Fruit fly (Drosophila melanogaster) S2 (cell line): ENCODE measurements around the gene Ir67c.

Source experiments
- CG8478 ChIP-seq: fragments of >200 bp; optimal IDR thresholded peaks from 2 replicates; lab custom pipeline; 2018
- CTCF ChIP-seq, 2 experiments: fragments of >200 bp; optimal IDR thresholded peaks; 2 replicates each; lab custom pipeline; 2018

The Ir67c gene

DNA sequence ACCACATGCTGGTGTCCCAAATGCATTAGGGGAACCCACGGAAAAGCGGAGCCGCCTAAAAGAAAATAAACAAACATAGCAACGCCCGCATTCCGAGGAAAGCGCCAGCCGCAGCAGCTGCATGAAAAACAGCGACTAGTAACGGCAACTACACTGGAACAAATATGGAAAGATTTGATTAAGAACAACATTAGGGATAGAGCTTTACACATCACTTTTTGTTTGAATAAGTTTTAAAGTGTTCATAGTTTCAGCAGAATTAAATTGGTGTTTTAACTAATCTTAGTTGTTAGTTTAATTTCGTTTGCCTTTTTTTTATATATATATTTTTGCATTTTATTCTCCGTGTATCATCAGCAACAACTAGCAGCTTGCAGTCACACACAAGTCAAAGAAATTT is 5.9 kb downstream of the Ir67c start:
- no peak for TF ChIP-seq CTCF (optimal IDR thresholded peaks at IDR 0.05; lab: Kevin White, UChicago)
- no peak for TF ChIP-seq CG8478 (lab: Kevin White, UChicago)

DNA sequence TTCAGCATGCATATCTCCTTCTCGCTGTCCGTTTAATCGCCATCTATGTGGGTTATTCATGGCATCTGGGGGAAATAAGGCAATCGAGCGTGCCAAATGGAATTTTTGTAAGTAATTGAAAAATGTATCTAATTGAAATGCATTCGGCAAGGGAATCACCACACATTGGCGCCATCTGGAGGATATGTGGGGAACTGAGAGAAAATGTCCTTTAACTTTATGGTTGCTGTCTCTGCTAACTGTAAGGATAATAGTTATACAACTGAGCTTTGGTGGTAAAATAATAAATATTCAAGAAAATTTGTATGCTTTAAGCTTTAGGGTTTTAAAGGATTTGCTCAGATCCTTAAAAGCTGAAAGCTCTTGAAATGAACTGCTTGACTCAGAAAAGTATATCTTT is 6.6 kb downstream of the Ir67c start:
- TF ChIP-seq CG8478 (lab: Kevin White, UChicago) (no peak), CTCF (optimal IDR thresholded peaks at IDR 0.05; lab: Kevin White, UChicago) (peak; percentile 87 to 90)

DNA sequence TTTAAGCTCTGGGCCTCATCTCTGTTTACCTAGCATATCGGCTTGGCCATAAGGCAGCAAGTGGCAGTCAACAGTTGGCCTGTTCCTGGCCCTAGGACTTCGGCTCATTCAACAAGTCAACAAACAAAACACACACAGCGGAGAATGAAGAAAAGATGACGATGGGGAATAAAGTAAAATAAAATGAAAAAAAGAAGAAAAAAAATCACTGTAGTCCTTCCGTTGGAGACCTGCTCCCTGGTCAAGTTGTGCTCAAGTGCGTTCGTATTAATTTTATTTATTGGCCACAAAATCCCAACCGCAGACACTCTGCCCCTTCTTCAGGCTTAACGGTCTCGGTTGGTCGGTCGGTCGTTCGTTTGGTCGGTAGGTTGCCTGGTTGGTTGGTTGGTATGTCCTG is 15.5 kb downstream of the Ir67c start:
- TF ChIP-seq CG8478 (lab: Kevin White, UChicago) (no peak), CTCF (optimal IDR thresholded peaks at IDR 0.05; lab: Kevin White, UChicago) (no peak)

DNA sequence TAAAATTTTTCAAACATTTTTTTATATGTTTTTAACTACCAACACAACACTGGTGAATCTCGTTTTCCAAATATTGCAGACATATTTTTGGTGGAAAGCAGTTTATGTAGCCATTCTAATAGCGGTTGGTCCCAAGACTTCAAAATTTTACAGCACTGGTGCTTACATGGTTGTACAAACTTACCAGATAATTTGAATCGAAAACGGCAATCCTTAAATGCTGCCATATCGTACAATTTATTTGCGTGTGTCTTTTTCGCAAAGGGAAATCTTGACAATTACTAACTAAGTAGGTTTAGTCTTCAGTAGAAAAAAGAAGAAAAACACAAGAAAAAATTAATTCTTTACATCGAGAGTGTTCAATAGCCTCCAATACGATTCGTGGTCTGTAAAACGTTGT is 21.4 kb downstream of the Ir67c start, which contains the start of gene CG12362:
Gene CG12362 (plus strand): TSS at position 301 of the 400 bp plus-strand sequence.
- TF ChIP-seq CTCF (optimal IDR thresholded peaks at IDR 0.05; lab: Kevin White, UChicago) (no peak), CG8478 (lab: Kevin White, UChicago) (no peak)

DNA sequence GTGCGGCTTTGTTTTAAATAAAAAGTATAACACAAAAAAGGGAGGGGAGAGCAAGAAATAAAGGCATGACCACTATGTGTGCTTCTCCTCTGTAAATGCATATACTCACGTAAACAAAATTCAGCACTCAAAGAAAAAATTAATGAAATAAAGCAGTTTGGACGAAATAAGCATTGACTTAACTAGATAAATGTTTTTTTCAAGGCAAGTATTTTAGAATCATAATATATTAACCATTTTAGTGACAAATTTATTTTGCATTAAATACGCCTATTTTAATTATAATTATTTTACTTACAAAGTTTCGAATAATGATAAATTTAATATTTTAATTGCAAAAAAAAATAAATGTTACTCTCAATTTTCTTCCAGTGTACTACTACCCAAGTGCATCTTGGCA is 22.3 kb downstream of the Ir67c start:
- TF ChIP-seq CG8478 (lab: Kevin White, UChicago) (no peak), CTCF (optimal IDR thresholded peaks at IDR 0.05; lab: Kevin White, UChicago) (no peak)

DNA sequence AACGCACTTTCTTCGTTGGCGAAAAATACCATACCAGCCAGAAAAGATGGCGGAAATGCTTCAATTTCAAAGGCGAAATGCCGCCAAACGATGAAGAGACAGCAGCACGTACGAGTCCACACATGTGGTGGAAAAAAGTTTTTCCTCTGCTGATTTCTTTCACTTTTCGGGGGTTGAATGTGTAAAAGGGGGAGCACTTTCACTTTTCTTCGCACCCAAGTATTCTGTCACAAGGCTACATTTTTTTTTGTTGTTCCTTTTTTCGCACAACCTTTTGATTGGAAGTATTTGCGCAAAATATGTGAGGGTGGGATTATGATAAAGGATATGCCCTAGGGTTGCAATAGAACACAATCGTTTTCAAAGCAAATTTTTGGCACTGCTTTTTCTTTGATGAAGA is 24.4 kb downstream of the Ir67c start:
- TF ChIP-seq CG8478 (lab: Kevin White, UChicago) = no peak
- TF ChIP-seq CTCF (optimal IDR thresholded peaks at IDR 0.05; lab: Kevin White, UChicago) = no peak

DNA sequence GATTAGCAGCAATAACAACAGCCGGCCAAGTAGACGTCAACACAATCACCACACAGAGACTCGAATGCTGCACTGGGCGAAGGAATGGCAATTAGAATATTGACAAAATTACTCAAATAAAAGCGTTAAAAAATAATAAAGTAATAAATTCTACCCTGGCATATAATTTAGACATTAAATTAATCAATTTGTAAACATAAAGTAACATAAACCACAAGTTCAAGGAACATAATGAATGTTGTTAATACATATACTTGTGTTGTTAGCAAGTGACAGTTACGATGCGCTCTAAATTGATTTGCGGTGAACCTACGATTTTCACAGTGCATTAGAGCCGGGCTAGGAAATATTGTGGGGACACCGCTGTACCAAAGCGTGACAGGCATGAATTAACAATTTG is 26.2 kb downstream of the Ir67c start:
- TF ChIP-seq CG8478 (lab: Kevin White, UChicago) = no peak
- TF ChIP-seq CTCF (optimal IDR thresholded peaks at IDR 0.05; lab: Kevin White, UChicago) = no peak

DNA sequence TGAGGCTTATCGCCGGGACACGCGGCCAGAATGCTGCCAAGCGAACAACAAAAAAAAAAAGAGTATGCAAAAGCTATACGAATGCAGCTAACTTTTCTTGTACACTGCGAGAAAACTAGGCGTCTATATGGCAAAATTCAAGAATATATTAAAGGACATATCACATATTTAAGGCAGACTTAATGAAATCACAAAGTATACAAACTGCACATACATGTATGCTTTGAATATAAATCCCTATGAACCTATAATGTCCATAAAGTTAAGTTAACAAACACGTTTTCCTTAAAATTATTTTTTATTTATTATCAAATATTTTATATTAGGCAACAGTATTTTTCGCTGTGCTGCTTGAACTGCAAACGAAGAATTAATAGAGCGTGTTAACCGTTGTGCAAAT is 35.2 kb downstream of the Ir67c start:
- TF ChIP-seq CTCF (optimal IDR thresholded peaks at IDR 0.05; lab: Kevin White, UChicago) (no peak), CG8478 (lab: Kevin White, UChicago) (no peak)

DNA sequence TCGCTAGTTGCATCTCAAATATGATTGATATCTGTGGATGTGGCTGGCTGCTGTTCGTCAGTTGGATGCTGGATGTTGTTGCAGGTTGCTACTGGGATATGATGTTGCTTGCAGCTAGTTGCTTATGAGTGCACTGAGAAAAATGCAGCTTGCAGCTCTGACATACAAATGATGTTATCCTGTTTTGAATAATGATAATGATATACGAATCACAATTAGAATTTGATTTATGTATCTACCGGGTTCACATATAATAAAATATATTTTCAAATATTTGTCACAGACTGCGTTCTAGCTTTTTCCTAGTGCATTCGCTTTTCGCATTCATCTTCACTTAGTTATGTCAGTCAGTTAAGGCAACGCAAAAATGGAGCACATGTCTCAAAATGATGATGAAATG is 37.4 kb downstream of the Ir67c start:
- TF ChIP-seq CG8478 (lab: Kevin White, UChicago) (no peak), CTCF (optimal IDR thresholded peaks at IDR 0.05; lab: Kevin White, UChicago) (no peak)

DNA sequence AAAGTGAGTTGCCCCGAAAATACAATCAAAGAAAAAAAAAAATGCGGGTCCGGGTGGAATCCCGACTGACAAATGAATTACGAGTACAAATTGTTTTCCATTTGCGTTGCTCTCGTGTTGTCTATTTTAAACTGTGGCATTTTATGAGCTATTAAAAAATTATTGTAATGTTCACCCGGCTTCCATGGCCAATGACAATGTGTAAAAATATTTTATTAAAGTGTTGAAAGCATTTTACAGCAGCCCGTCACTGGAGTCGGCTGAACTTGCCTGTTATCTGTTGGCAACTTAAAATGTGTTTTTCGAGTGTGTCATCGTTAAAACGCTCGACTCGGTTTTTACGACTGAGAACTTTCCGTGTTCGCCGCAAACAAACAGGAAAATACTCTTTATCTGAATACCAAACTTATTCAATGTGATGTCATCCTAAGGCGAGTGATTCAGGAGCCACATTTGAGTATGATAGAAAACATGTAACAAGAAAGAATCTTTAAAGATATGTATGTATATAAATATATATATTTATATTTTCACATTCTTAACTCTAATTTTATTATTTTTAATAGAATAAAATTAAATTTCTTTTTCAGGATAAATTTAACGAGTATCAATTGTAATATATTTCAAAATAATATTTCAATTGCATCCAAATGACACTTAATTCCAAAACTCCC is 41.2 kb downstream of the Ir67c start:
- TF ChIP-seq CG8478 (lab: Kevin White, UChicago) (no peak), CTCF (optimal IDR thresholded peaks at IDR 0.05; lab: Kevin White, UChicago) (no peak)

DNA sequence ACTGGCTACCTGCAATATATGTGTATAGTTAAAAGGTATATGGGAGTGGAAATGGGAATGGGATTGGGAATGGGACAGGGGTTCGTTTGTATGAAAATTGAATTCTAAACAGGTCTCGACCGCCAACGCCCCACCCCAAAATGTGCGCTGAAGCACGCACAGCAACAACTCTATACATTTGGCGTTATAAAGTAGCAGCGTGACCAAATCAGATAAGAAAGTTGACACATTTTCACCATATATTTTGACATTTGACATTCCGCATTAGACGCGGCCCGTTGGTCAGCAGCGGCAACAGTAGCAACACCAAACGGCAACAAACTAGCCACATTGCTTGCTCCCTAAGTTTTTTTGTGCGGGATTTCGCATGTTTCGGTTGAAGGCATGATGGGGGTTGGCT is 41.9 kb downstream of the Ir67c start:
- TF ChIP-seq CTCF (optimal IDR thresholded peaks at IDR 0.05; lab: Kevin White, UChicago) (no peak), CG8478 (lab: Kevin White, UChicago) (no peak)

DNA sequence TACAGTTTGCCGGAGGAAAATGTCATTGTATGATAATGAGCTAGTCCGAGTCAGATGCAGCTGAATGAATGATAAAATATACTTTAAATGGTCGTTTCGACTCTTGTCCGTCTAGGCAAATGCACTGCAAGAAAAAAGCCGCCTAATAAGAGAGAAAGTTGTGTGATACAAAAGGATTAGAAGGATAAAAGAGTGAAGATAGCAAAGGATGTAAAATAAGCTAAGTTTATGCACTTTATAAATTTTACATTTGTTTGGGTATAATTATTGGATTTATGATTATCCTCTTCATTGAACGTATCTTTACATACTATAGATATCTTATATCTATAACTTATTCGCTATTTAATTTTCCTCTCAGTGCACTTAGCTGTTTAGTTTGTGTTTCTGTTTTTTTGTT is 43.0 kb downstream of the Ir67c start:
- TF ChIP-seq CG8478 (lab: Kevin White, UChicago) (no peak), CTCF (optimal IDR thresholded peaks at IDR 0.05; lab: Kevin White, UChicago) (no peak)

DNA sequence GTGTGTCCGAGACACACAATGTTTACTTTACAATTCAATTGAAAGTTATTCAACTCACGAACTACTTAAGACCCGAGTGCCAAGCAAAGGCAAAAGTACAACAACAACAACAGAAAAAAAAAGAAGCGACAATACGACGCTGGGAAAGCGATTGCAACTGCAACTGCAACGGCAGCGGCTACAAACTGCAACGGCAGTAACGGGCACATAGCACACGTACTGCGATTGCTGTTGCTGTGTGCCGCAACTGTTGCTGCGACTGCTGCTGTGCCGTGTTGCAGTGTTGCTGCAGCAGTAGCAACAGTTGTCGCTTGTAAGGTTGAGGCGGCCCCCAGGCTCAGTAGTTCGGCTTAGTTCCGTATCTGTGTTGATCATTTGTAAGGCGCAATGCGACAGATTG is 44.0 kb downstream of the Ir67c start:
- TF ChIP-seq CTCF (optimal IDR thresholded peaks at IDR 0.05; lab: Kevin White, UChicago) = no peak
- TF ChIP-seq CG8478 (lab: Kevin White, UChicago) = no peak

DNA sequence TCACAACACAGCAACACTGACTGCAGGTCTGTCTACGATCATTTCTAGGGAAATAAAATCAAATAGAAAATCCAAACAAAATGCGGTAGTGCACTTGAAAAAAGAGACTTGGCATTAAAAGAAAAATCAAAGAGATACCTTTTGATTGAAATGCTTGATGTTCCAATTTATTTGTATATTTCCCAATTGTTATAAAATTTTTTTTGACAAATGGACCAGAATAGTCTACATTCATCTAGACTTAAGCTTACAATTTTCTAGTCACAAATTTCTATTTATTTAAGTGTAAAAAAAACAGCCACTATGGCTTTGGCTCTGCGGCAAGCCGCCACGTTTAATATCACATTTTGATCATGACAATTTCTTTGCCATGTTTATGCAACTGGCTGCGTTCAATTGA is 44.8 kb downstream of the Ir67c start:
- no peak for TF ChIP-seq CG8478 (lab: Kevin White, UChicago)
- TF ChIP-seq CTCF (optimal IDR thresholded peaks at IDR 0.05; lab: Kevin White, UChicago) = no peak

DNA sequence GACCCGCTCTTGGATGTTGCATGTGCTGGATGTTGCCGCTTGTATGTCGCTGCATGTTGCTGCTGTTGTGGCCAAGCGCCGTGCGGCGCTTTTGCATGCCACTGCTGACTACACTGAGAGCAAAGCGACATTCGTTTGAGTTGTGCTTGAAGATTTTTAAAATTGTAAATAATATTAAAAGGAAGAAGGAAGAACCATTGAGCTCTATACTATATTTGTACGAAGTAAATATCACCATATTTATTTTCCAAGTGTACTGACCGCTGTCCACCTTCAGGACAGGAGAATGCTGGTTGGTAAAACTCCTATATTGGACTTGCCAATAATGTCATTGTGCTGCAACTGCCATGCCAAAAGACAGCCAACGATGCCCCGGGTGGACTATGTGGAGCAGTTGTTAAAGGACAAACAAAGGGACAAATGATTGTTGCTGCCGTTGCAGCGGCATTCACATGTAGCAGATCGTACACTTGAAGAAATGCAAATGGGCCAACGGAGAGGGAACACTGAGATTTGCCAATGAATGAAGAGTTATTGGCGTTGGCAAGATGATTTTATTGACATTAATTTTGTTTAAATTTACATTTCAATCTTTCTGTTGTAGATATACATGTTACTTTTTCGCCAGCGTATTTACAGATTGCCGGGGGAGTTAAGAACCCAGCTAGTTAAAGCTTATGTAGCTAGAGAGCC is 46.5 kb downstream of the Ir67c start:
- TF ChIP-seq CTCF (optimal IDR thresholded peaks at IDR 0.05; lab: Kevin White, UChicago) = no peak
- no peak for TF ChIP-seq CG8478 (lab: Kevin White, UChicago)

DNA sequence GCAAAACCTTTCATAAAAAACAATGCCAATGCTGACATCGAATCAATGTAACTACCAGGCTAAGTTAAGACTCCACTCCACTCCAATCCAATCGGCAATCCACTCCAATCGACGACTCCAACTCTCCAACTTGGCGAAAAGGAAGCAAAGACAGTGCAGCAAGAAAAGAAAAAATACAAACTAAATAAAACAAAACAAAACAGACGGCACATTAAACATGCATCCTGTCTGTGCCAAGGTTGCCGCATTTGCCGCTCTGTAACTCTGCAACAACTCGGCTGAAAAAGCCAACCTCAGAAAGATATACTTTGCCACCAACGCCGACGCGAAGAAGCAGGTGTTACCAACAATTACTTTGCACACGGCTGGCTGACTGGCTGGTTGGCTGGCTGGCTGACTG is 47.3 kb downstream of the Ir67c start:
- TF ChIP-seq CTCF (optimal IDR thresholded peaks at IDR 0.05; lab: Kevin White, UChicago) (no peak), CG8478 (lab: Kevin White, UChicago) (no peak)
